Worm (Caenorhabditis elegans): ENCODE data around the gene his-74.

- TF ChIP-seq fkh-10 (GFP tag; optimal IDR thresholded peaks at IDR 0.05) (no peak), ama-1 (optimal IDR thresholded peaks at IDR 0.05) (no peak)
These were observed 35.8 kb downstream of the his-74 start, which contains the start of gene F56H9.9 for ce11 chrV:12624371-12624770.

Measured in whole organism, late embryonic.